Worm (Caenorhabditis elegans) whole organism, L2 larva: ENCODE results near the gene F45E1.2.

Experiments used
- R02D3.7 ChIP-seq: fragments of 150-350 bp; optimal IDR thresholded peaks from 2 replicates; lab custom pipeline; 2014; ENCODE audit warnings: missing biosample characterization, missing genetic modification characterization
- Y55F3AM.14 ChIP-seq: fragments of 200-800 bp; sonication (Bioruptor generic); optimal IDR thresholded peaks from 2 replicates; lab custom pipeline; 2018; ENCODE audit warnings: mild to moderate bottlenecking, missing genetic modification characterization, missing compliant biosample characterization
- blmp-1 ChIP-seq: sonication (generic microtip); optimal IDR thresholded peaks from 2 replicates; lab custom pipeline; 2017; ENCODE audit warnings: missing genetic modification characterization, mild to moderate bottlenecking, missing compliant biosample characterization, antibody characterized with exemption, moderate library complexity; ENCODE audit not compliant: insufficient read depth
- egl-27 ChIP-seq: sonication (generic microtip); optimal IDR thresholded peaks from 3 replicates; lab custom pipeline; 2017; ENCODE audit warnings: missing biosample characterization, missing genetic modification reagents, missing genetic modification characterization
- elt-1 ChIP-seq: fragments of 150-350 bp; optimal IDR thresholded peaks from 2 replicates; lab custom pipeline; 2014; ENCODE audit warnings: missing biosample characterization, missing genetic modification characterization
- elt-3 ChIP-seq: sonication (generic microtip); optimal IDR thresholded peaks from 2 replicates; lab custom pipeline; 2017; ENCODE audit warnings: missing biosample characterization, missing genetic modification characterization
- fos-1 ChIP-seq: fragments of 150-350 bp; optimal IDR thresholded peaks from 2 replicates; lab custom pipeline; 2014; ENCODE audit warnings: missing biosample characterization, missing genetic modification characterization
- gmeb-1 ChIP-seq: fragments of 150-350 bp; optimal IDR thresholded peaks from 2 replicates; lab custom pipeline; 2014; ENCODE audit warnings: missing biosample characterization, missing genetic modification characterization
- lsy-2 ChIP-seq, 2 experiments: fragments of 150-350 bp in 1 of 2; sonication (generic microtip) in 1 of 2; optimal IDR thresholded peaks; 2 replicates each; lab custom pipeline; 2014 to 2017; ENCODE audit warnings: missing biosample characterization in 2 of 2, missing genetic modification characterization in 2 of 2
- mab-5 ChIP-seq: fragments of 150-350 bp; optimal IDR thresholded peaks from 2 replicates; lab custom pipeline; 2014; ENCODE audit warnings: missing biosample characterization, missing genetic modification characterization
- mbf-1 ChIP-seq: sonication (generic microtip); optimal IDR thresholded peaks from 2 replicates; lab custom pipeline; 2017; ENCODE audit warnings: missing biosample characterization, missing genetic modification characterization
- nhr-10 ChIP-seq: sonication (generic microtip); optimal IDR thresholded peaks from 2 replicates; lab custom pipeline; 2017; ENCODE audit warnings: missing biosample characterization, missing genetic modification characterization
- nhr-11 ChIP-seq: fragments of 150-350 bp; optimal IDR thresholded peaks from 2 replicates; lab custom pipeline; 2014; ENCODE audit warnings: missing biosample characterization, missing genetic modification characterization
- nhr-12 ChIP-seq: fragments of 150-350 bp; optimal IDR thresholded peaks from 2 replicates; lab custom pipeline; 2014; ENCODE audit warnings: missing biosample characterization, missing genetic modification characterization
- nhr-21 ChIP-seq: fragments of 150-350 bp; optimal IDR thresholded peaks from 2 replicates; lab custom pipeline; 2014; ENCODE audit warnings: missing biosample characterization, missing genetic modification characterization
- nhr-23 ChIP-seq: fragments of 150-350 bp; optimal IDR thresholded peaks from 2 replicates; lab custom pipeline; 2014; ENCODE audit warnings: missing biosample characterization, missing genetic modification reagents, missing genetic modification characterization
- nhr-237 ChIP-seq: fragments of 150-350 bp; optimal IDR thresholded peaks from 2 replicates; lab custom pipeline; 2014; ENCODE audit warnings: missing biosample characterization, missing genetic modification characterization
- nhr-25 ChIP-seq: fragments of 150-350 bp; sonication (generic microtip); optimal IDR thresholded peaks from 3 replicates; lab custom pipeline; 2014; ENCODE audit warnings: missing biosample characterization, missing genetic modification characterization
- nhr-6 ChIP-seq: fragments of 150-350 bp; optimal IDR thresholded peaks from 2 replicates; lab custom pipeline; 2014; ENCODE audit warnings: missing biosample characterization, missing genetic modification characterization
- nhr-77 ChIP-seq: fragments of 150-350 bp; optimal IDR thresholded peaks from 2 replicates; lab custom pipeline; 2014; ENCODE audit warnings: missing biosample characterization, missing genetic modification characterization
- peb-1 ChIP-seq: fragments of 150-350 bp; optimal IDR thresholded peaks from 2 replicates; lab custom pipeline; 2014; ENCODE audit warnings: missing biosample characterization, missing genetic modification characterization
- skn-1 ChIP-seq: sonication (generic microtip); optimal IDR thresholded peaks from 2 replicates; lab custom pipeline; 2017; ENCODE audit warnings: missing biosample characterization, missing genetic modification characterization
- sma-9 ChIP-seq, 2 experiments: fragments of 150-350 bp in 1 of 2; sonication (generic microtip) in 1 of 2; optimal IDR thresholded peaks; 2 replicates each; lab custom pipeline; 2014 to 2016; ENCODE audit warnings: missing genetic modification characterization in 2 of 2, mild to moderate bottlenecking in 1 of 2, missing biosample characterization in 1 of 2, missing compliant biosample characterization in 1 of 2, missing genetic modification reagents in 1 of 2, moderate library complexity in 1 of 2
- snpc-4 ChIP-seq: fragments of 150-350 bp; optimal IDR thresholded peaks from 2 replicates; lab custom pipeline; 2014; ENCODE audit warnings: missing biosample characterization, missing genetic modification characterization
- unc-55 ChIP-seq: fragments of 150-350 bp; sonication (generic microtip); optimal IDR thresholded peaks from 3 replicates; lab custom pipeline; 2014; ENCODE audit warnings: missing biosample characterization, missing genetic modification reagents, missing genetic modification characterization
- zag-1 ChIP-seq: fragments of 150-350 bp; optimal IDR thresholded peaks from 2 replicates; lab custom pipeline; 2014; ENCODE audit warnings: missing biosample characterization, missing genetic modification characterization
- ztf-1 ChIP-seq: fragments of 200-800 bp; sonication (Bioruptor generic); conservative IDR thresholded peaks from 2 replicates; pipeline ENCODE4 v1.3.6; 2022; ENCODE audit warnings: missing genetic modification characterization, missing compliant biosample characterization
- ztf-11 ChIP-seq: sonication (generic microtip); optimal IDR thresholded peaks from 2 replicates; lab custom pipeline; 2017; ENCODE audit warnings: missing biosample characterization, missing genetic modification characterization
- ztf-4 ChIP-seq: fragments of 150-350 bp; optimal IDR thresholded peaks from 2 replicates; lab custom pipeline; 2014; ENCODE audit warnings: missing biosample characterization, missing genetic modification characterization

Gene F45E1.2

DNA sequence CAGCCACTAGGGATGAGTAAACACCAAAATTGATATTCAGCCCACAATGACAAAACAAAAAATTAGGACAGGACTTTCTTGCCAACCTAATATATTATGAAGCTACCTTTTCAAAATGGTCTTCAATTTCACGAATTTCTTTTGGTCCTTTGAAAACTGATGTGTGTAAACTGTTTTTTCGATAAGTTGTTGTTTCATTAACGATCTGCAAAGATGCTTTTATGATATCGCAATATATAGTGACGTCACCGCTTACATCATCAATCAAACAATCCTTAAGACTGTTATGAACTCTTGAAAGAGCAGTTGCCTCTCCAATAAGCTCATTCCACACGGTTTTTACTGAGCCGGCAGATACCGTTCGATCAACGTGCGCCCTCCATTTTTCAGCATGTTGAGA is 11.4 kb upstream of the F45E1.2 start:
- TF ChIP-seq egl-27, result no peak
- no peak for TF ChIP-seq nhr-10
- TF ChIP-seq blmp-1 (tag; lab: Kevin White, UChicago), result no peak
- no peak for TF ChIP-seq R02D3.7 (tag; lab: Kevin White, UChicago)
- TF ChIP-seq sma-9 (GFP tag; optimal IDR thresholded peaks at IDR 0.05; lab: Kevin White, UChicago), result no peak
- no peak for TF ChIP-seq sma-9 (tag; optimal IDR thresholded peaks at IDR 0.05; lab: Kevin White, UChicago)
- TF ChIP-seq Y55F3AM.14 (GFP tag; lab: Kevin White, UChicago), result no peak
- TF ChIP-seq elt-1 (tag; lab: Kevin White, UChicago), result no peak
- TF ChIP-seq mab-5 (tag; lab: Kevin White, UChicago), result no peak
- TF ChIP-seq skn-1 (tag; lab: Kevin White, UChicago), result no peak
- TF ChIP-seq nhr-23 (tag; lab: Kevin White, UChicago), result no peak

DNA sequence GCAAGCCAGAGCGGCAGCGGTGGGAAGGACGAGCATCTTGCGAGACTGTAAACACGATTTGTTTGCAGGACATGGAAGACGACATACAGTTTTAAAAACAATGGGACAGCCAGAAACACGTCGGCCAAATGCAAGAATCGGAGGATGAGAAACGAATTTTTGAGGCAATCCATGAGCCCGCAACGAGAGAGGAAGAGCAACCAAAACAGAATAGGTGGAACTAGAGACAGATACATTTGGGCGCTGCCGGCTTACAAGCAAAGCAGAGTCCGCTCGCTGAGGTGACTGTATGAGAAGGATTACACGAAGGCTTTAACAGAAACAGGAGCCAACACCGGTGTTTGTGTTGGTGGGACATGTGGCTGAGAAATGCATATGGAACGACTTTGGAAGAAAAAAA is 9.0 kb upstream of the F45E1.2 start:
- no peak for TF ChIP-seq elt-3 (tag; lab: Kevin White, UChicago)
- no peak for TF ChIP-seq egl-27
- no peak for TF ChIP-seq mab-5 (tag; lab: Kevin White, UChicago)
- no peak for TF ChIP-seq lsy-2 (tag; optimal IDR thresholded peaks at IDR 0.05; lab: Kevin White, UChicago)
- no peak for TF ChIP-seq R02D3.7 (tag; lab: Kevin White, UChicago)
- no peak for TF ChIP-seq Y55F3AM.14 (GFP tag; lab: Kevin White, UChicago)
- TF ChIP-seq elt-1 (tag; lab: Kevin White, UChicago), result no peak
- TF ChIP-seq nhr-10, result no peak
- TF ChIP-seq ztf-4 (tag; lab: Kevin White, UChicago), result no peak
- no peak for TF ChIP-seq nhr-77 (tag; lab: Kevin White, UChicago)
- no peak for TF ChIP-seq skn-1 (tag; lab: Kevin White, UChicago)
- no peak for TF ChIP-seq gmeb-1 (tag; lab: Kevin White, UChicago)
- no peak for TF ChIP-seq nhr-12 (tag; lab: Kevin White, UChicago)

DNA sequence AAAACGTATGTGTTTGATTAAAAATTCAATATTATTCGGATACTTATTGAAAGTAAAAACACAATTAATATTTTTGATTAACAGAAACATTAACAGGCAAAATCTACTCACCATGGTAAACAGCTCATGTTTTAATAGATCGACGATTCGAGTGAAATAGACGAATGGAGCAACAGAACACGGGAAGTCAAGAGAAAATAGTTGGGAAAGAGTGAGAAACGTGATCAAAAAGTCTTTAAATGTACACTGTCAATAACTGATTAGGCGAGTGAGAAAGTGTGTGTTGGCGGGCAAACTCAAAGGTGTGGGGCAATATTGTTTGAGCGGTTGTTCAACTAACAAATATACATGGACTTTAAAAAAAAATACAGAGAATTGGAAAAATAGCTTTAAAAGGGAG is 5.6 kb upstream of the F45E1.2 start, which contains the start of gene sdpn-1:
TSS of gene sdpn-1 (minus strand) at position 262 of the 400 bp plus-strand sequence.
- TF ChIP-seq fos-1 (tag; lab: Kevin White, UChicago), result peak; percentile 54
- TF ChIP-seq nhr-12 (tag; lab: Kevin White, UChicago), result no peak

DNA sequence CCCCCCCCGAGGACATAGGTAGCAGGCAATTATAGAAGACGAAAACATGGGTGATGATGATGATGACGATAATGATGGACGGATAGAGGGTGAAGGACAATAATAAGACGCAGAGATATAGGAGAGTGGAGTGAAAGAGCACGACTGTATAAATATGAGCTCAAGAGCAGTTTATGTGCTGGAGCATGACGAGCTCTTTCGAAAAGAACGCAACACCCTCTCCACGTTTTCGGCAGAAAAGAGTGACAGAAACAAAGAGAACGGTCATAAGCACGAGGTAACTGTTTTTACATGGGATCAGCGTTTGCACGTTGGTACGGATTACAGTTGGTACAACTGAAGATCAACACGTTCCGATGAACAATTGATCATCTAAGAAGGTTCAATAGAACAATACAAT is 4.6 kb upstream of the F45E1.2 start:
- TF ChIP-seq elt-1 (tag; lab: Kevin White, UChicago) (no peak), nhr-23 (tag; lab: Kevin White, UChicago) (no peak), nhr-11 (no peak)

DNA sequence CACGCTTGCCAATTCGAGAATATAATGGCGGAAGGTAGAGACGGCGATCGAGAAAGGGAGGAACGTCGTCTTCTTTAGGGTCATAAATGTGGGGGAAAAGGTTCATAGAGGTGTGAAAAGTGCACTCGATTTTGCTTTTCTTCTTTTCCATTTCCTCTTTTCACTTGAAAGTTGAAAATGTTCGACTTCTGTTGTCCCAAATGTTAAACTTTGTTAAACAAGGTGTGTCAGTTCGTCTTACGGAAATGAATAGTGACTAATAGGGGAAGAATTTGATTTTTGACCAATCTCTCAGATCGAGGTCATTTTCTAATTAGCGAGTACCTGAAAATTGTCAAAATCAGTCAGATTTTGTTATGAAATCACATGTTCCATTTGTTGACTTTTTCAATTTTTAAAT is 1.3 kb downstream of the F45E1.2 start:
- TF ChIP-seq blmp-1 (tag; lab: Kevin White, UChicago), result peak; percentile 63
- TF ChIP-seq lsy-2 (tag; optimal IDR thresholded peaks at IDR 0.05; lab: Kevin White, UChicago), result no peak

DNA sequence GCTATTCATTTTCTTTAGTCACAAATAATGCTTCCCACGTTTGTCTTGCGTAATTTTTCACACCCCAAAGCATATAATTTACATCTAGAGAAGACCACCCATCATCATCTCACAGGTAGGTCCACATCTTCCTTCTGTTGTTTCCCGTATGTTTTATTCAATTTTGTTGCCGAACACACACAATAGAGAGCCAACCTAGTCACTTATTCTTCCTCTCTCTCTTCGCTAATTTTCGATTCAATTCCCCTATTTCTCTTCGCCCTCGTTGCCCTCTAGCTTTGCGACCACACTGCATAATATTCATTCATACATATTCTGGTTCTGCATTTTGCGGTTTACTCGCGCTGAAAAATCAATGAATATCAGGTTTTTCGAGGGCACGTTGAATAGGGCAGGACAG is 2.4 kb downstream of the F45E1.2 start:
- TF ChIP-seq nhr-23 (tag; lab: Kevin White, UChicago), result no peak
- TF ChIP-seq mbf-1 (tag; lab: Kevin White, UChicago), result no peak
- no peak for TF ChIP-seq unc-55 (GFP tag; lab: Kevin White, UChicago)
- no peak for TF ChIP-seq nhr-11
- no peak for TF ChIP-seq zag-1
- TF ChIP-seq ztf-1 (GFP tag; lab: Robert Waterston, UW), result no peak
- no peak for TF ChIP-seq nhr-77 (tag; lab: Kevin White, UChicago)
- no peak for TF ChIP-seq sma-9 (GFP tag; optimal IDR thresholded peaks at IDR 0.05; lab: Kevin White, UChicago)
- no peak for TF ChIP-seq sma-9 (tag; optimal IDR thresholded peaks at IDR 0.05; lab: Kevin White, UChicago)
- no peak for TF ChIP-seq snpc-4 (tag; lab: Kevin White, UChicago)
- no peak for TF ChIP-seq nhr-237 (tag; lab: Kevin White, UChicago)
- no peak for TF ChIP-seq elt-1 (tag; lab: Kevin White, UChicago)
- TF ChIP-seq lsy-2 (tag; optimal IDR thresholded peaks at IDR 0.05; lab: Kevin White, UChicago), result no peak
- no peak for TF ChIP-seq nhr-6 (tag; lab: Kevin White, UChicago)
- no peak for TF ChIP-seq peb-1 (tag; lab: Kevin White, UChicago)
- TF ChIP-seq nhr-21 (tag; lab: Kevin White, UChicago), result no peak
- no peak for TF ChIP-seq ztf-4 (tag; lab: Kevin White, UChicago)
- TF ChIP-seq R02D3.7 (tag; lab: Kevin White, UChicago), result no peak

DNA sequence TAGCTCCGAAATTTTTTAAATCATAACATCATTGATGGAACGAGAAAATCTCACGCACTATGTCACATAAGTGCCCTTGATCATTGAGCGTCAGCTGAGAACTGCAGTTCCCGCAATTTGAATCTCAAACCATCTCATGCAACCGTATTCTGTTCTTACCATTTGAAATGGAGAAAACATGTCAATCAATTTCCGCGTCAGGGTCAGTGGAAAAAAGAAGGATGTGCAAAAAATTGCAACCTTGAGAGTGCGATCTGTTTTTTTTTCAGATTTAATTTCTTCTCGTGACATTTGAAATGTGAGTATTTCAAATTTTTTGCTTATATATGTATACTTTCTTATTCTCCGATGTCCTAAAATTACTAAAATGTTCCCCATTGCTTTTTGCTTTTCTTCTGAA is 7.1 kb downstream of the F45E1.2 start:
- TF ChIP-seq nhr-25 (tag; lab: Kevin White, UChicago) (peak; percentile 67), ztf-11 (tag; lab: Kevin White, UChicago) (no peak)
